Worm (Caenorhabditis elegans): Measurements from ENCODE around the gene F55A4.13.
A peak's percentile ranks its signal among the peaks of the same experiment; 100 is the strongest.

F55A4.13 gene

DNA sequence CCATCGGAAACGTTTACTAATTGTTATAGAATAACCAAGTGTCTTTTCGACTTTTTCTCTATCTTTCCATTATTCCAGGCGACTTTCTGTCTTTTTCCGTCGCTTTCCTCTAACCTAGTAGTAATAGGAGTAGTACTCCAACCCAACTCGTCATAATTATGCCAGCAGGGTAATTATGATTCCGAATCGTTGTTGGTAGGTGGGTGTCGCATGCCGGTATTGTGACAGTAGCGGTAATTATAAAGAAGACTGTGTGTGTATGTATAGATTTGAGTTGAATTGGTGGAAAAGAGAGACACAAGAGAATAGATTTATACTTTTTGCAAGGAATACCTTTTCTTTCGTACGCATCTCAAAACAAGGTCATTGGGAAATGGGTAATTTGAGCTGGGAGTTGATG, 12.3 kb downstream of the F55A4.13 start:
- no peak for TF ChIP-seq F10B5.3 (tag; optimal IDR thresholded peaks at IDR 0.05)
- TF ChIP-seq lin-29 (GFP tag; IDR thresholded peaks at IDR 0.05): no peak
- TF ChIP-seq F37D6.2 (tag; optimal IDR thresholded peaks at IDR 0.05): no peak
- TF ChIP-seq ceh-32 (tag; optimal IDR thresholded peaks at IDR 0.05; ENCODE audit: poor library complexity): no peak
- no peak for TF ChIP-seq attf-4 (tag; optimal IDR thresholded peaks at IDR 0.05)
- TF ChIP-seq skn-1 (tag; optimal IDR thresholded peaks at IDR 0.05): no peak
- TF ChIP-seq unc-62 (GFP tag; optimal IDR thresholded peaks at IDR 0.05 in 1 of 2): peak in 1 of 2 experiments; percentile 66
- TF ChIP-seq unc-62 (tag; optimal IDR thresholded peaks at IDR 0.05): no peak

DNA sequence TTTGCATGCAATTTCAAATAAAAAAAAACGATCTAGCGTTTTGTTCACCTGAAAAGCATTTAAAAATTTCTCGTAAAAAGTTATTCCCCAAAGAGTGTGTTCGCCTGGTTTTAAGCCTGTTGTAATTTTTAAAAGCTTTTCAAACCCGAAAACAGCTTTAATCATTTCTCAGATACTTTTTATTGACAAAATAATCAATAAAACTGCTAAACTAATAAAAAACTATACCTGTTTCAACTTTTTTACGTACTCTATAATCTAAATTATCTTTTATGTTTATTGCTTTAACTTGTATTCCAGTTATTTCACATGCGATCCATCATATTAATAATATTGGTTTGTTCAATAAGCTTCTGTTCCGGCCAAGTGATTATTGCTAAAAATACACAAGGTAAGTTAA, 13.3 kb downstream of the F55A4.13 start, which contains the start of gene cutl-21:
cutl-21 (plus strand) TSS at position 301 of the 400 bp plus-strand sequence.
- TF ChIP-seq duxl-1 (tag; optimal IDR thresholded peaks at IDR 0.05; ENCODE audit: poor library complexity) (no peak), zip-11 (GFP tag; IDR thresholded peaks at IDR 0.05) (no peak), Y105C5A.15 (GFP tag; IDR thresholded peaks at IDR 0.05) (no peak), mes-2 (tag; optimal IDR thresholded peaks at IDR 0.05; ENCODE audit: poor library complexity, severe bottlenecking) (no peak), nhr-77 (tag; optimal IDR thresholded peaks at IDR 0.05) (no peak), vab-7 (GFP tag; IDR thresholded peaks at IDR 0.05) (no peak), mdt-29 (GFP tag; IDR thresholded peaks at IDR 0.05) (no peak), F49E8.2 (tag; optimal IDR thresholded peaks at IDR 0.05; ENCODE audit: borderline replicate concordance) (no peak), pha-4 (GFP tag; IDR thresholded peaks at IDR 0.05) (no peak), pha-4 (tag; optimal IDR thresholded peaks at IDR 0.05) (no peak), tag-97 (GFP tag; IDR thresholded peaks at IDR 0.05) (no peak)

DNA sequence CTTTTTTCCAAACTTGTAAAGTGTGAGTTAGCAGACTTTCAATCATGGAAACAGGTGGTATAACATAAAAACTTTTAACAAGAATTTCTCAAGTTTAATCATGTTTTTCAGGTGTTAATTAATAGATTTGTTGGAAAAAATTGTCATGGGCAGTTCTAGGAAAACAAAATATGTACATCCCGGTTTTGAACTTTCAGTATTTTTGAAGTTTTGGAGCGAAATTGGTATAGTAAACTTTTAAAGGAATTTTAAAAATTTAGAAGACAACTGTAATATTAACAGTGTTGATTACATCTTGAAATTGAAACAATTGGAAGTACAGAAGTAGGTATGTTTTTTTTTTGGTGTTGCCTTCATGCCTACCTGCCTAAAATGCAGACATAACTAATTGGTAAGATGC, 22.7 kb downstream of the F55A4.13 start:
- peak in 1 of 2 experiments; percentile 23 for TF ChIP-seq unc-62 (GFP tag; optimal IDR thresholded peaks at IDR 0.05 in 1 of 2)
- no peak for TF ChIP-seq unc-62 (tag; optimal IDR thresholded peaks at IDR 0.05)
- peak; percentile 77 for TF ChIP-seq aha-1 (tag)
- no peak for TF ChIP-seq dve-1 (tag; optimal IDR thresholded peaks at IDR 0.05; ENCODE audit: insufficient read depth)

- TF ChIP-seq ceh-20 (GFP tag; IDR thresholded peaks at IDR 0.05) (peak; percentile 18; the same call in 1 of the 2 replicates), nhr-28 (tag; optimal IDR thresholded peaks at IDR 0.05) (no peak), hif-1 (tag; optimal IDR thresholded peaks at IDR 0.05) (peak in 1 of 2 experiments; percentile 34), D1046.2 (GFP tag; IDR thresholded peaks at IDR 0.05) (no peak), T26A8.4 (GFP tag; IDR thresholded peaks at IDR 0.05) (no peak), R02D3.7 (tag; optimal IDR thresholded peaks at IDR 0.05) (no peak), ceh-82 (tag; optimal IDR thresholded peaks at IDR 0.05) (no peak), snpc-1.2 (GFP tag; IDR thresholded peaks at IDR 0.05) (no peak), ama-1 (optimal IDR thresholded peaks at IDR 0.05) (no peak), daf-16 (GFP tag; optimal IDR thresholded peaks at IDR 0.05) (peak in 1 of 2 experiments; percentile 14), daf-16 (tag; optimal IDR thresholded peaks at IDR 0.05) (no peak), mdt-29 (GFP tag; IDR thresholded peaks at IDR 0.05) (no peak), mep-1 (tag; optimal IDR thresholded peaks at IDR 0.05) (peak; percentile 63), F26F4.8 (GFP tag; conservative IDR thresholded peaks at IDR 0.05) (no peak), tag-97 (GFP tag; IDR thresholded peaks at IDR 0.05) (no peak), rbr-2 (tag; optimal IDR thresholded peaks at IDR 0.05) (peak; percentile 88), attf-4 (tag; optimal IDR thresholded peaks at IDR 0.05) (no peak), nhr-48 (tag; optimal IDR thresholded peaks at IDR 0.05) (peak; percentile 37), mdl-1 (tag; optimal IDR thresholded peaks at IDR 0.05) (peak in 1 of 2 experiments; percentile 27), Y5F2A.4 (GFP tag; optimal IDR thresholded peaks at IDR 0.05) (no peak), duxl-1 (tag; optimal IDR thresholded peaks at IDR 0.05; ENCODE audit: poor library complexity) (no peak), lin-38 (GFP tag; IDR thresholded peaks at IDR 0.05) (no peak), madf-5 (GFP tag; IDR thresholded peaks at IDR 0.05) (no peak), cey-2 (tag; optimal IDR thresholded peaks at IDR 0.05; ENCODE audit: borderline replicate concordance, insufficient read depth) (no peak), Y48G9A.11 (GFP tag; IDR thresholded peaks at IDR 0.05) (no peak), Y105C5A.15 (GFP tag; IDR thresholded peaks at IDR 0.05) (no peak), sdz-12 (GFP tag; optimal IDR thresholded peaks at IDR 0.05) (no peak), mxl-2 (GFP tag; conservative IDR thresholded peaks at IDR 0.05) (no peak), aha-1 (tag) (peak; percentile 83), nhr-10 (tag; optimal IDR thresholded peaks at IDR 0.05) (no peak)
These were observed 24.5 kb downstream of the F55A4.13 start for ce11 chrX:992650-993403.

Data from whole organism, L4 larva.